Fruit fly (Drosophila melanogaster) whole organism, embryonic: ENCODE measurements around the gene CG15719.

ENCODE experiments used
- Atf-2 ChIP-seq: fragments of 200-800 bp; sonication (Bioruptor generic); optimal IDR thresholded peaks from 2 replicates; lab custom pipeline; 2016; ENCODE audit warnings: missing biosample characterization, missing genetic modification characterization
- CG10267 ChIP-seq: fragments of 200-800 bp; sonication (Bioruptor generic); optimal IDR thresholded peaks from 2 replicates; lab custom pipeline; 2018; ENCODE audit warnings: missing biosample characterization, mild to moderate bottlenecking, missing genetic modification characterization, moderate library complexity
- CG10366 ChIP-seq: fragments of 200-800 bp; sonication (Bioruptor generic); IDR thresholded peaks from 2 replicates; pipeline ENCODE4 v1.3.6; 2022; ENCODE audit warnings: missing biosample characterization, missing genetic modification characterization
- CG12071 ChIP-seq: fragments of 200-800 bp; sonication (Bioruptor generic); optimal IDR thresholded peaks from 3 replicates; lab custom pipeline; 2018; ENCODE audit warnings: missing biosample characterization, mild to moderate bottlenecking, missing genetic modification characterization
- CG12236 ChIP-seq: fragments of 200-800 bp; sonication (Bioruptor generic); optimal IDR thresholded peaks from 2 replicates; lab custom pipeline; 2016; ENCODE audit warnings: missing biosample characterization, missing genetic modification characterization
- CG13287 ChIP-seq: fragments of 200-800 bp; sonication (Bioruptor generic); IDR thresholded peaks from 2 replicates; pipeline ENCODE4 v1.3.6; 2022; ENCODE audit warnings: missing biosample characterization, missing genetic modification characterization; ENCODE audit not compliant: partially characterized antibody
- CG13296 ChIP-seq: fragments of 200-800 bp; sonication (Bioruptor generic); optimal IDR thresholded peaks from 3 replicates; lab custom pipeline; 2018; ENCODE audit warnings: missing biosample characterization, mild to moderate bottlenecking, missing genetic modification characterization
- CG15073 ChIP-seq: fragments of 200-800 bp; sonication (Bioruptor generic); optimal IDR thresholded peaks from 2 replicates; lab custom pipeline; 2016; ENCODE audit warnings: missing biosample characterization, missing genetic modification characterization
- CG15269 ChIP-seq: fragments of 200-800 bp; sonication (Bioruptor generic); optimal IDR thresholded peaks from 2 replicates; lab custom pipeline; 2018; ENCODE audit warnings: missing biosample characterization, mild to moderate bottlenecking, missing genetic modification characterization, moderate library complexity
- CG15601 ChIP-seq: fragments of 200-800 bp; sonication (Bioruptor generic); optimal IDR thresholded peaks from 3 replicates; lab custom pipeline; 2019; ENCODE audit warnings: missing biosample characterization, mild to moderate bottlenecking, missing genetic modification characterization, moderate library complexity
- CG16779 ChIP-seq: fragments of 200-800 bp; sonication (Bioruptor generic); IDR thresholded peaks from 2 replicates; pipeline ENCODE4 v1.3.6; 2022; ENCODE audit warnings: missing biosample characterization, missing genetic modification characterization
- CG16815 ChIP-seq: fragments of 200-800 bp; sonication (Bioruptor generic); optimal IDR thresholded peaks from 3 replicates; lab custom pipeline; 2017; ENCODE audit warnings: missing biosample characterization, mild to moderate bottlenecking, missing genetic modification characterization
- CG1832 ChIP-seq: fragments of 200-800 bp; sonication (Bioruptor generic); optimal IDR thresholded peaks from 2 replicates; lab custom pipeline; 2017; ENCODE audit warnings: missing biosample characterization, mild to moderate bottlenecking, missing genetic modification characterization, inconsistent platforms
- CG18476 ChIP-seq: fragments of 200-800 bp; sonication (Bioruptor generic); optimal IDR thresholded peaks from 2 replicates; lab custom pipeline; 2016; ENCODE audit warnings: missing biosample characterization, mild to moderate bottlenecking, missing genetic modification characterization
- CG18599 ChIP-seq: fragments of 200-800 bp; sonication (Bioruptor generic); optimal IDR thresholded peaks from 3 replicates; lab custom pipeline; 2017; ENCODE audit warnings: missing biosample characterization, missing genetic modification characterization, mild to moderate bottlenecking, moderate library complexity, missing genetic modification reagents
- CG2199 ChIP-seq: fragments of 200-800 bp; sonication (Bioruptor generic); IDR thresholded peaks from 3 replicates; pipeline ENCODE4 v1.3.6; 2022; ENCODE audit warnings: missing biosample characterization, missing genetic modification characterization
- CG2678 ChIP-seq: fragments of 200-800 bp; sonication (Bioruptor generic); optimal IDR thresholded peaks from 3 replicates; lab custom pipeline; 2019; ENCODE audit warnings: missing biosample characterization, mild to moderate bottlenecking, missing genetic modification characterization, moderate library complexity
- CG2889 ChIP-seq: fragments of 200-800 bp; sonication (Bioruptor generic); IDR thresholded peaks from 3 replicates; pipeline ENCODE4 v1.3.6; 2022; ENCODE audit warnings: missing biosample characterization, missing genetic modification characterization
- CG31388 ChIP-seq: fragments of 200-800 bp; sonication (Bioruptor generic); optimal IDR thresholded peaks from 2 replicates; lab custom pipeline; 2016; ENCODE audit warnings: missing biosample characterization, missing genetic modification characterization
- CG4707 ChIP-seq: fragments of 200-800 bp; sonication (Bioruptor generic); optimal IDR thresholded peaks from 2 replicates; lab custom pipeline; 2018; ENCODE audit warnings: missing biosample characterization, mild to moderate bottlenecking, missing genetic modification characterization, moderate library complexity
- CG6689 ChIP-seq: fragments of 200-800 bp; sonication (Bioruptor generic); IDR thresholded peaks from 2 replicates; pipeline ENCODE4 v1.3.6; 2022; ENCODE audit warnings: missing biosample characterization, missing genetic modification characterization
- CG7271 ChIP-seq: fragments of 200-800 bp; sonication (Bioruptor generic); optimal IDR thresholded peaks from 2 replicates; lab custom pipeline; 2018; ENCODE audit warnings: missing biosample characterization, mild to moderate bottlenecking, missing genetic modification characterization, moderate library complexity
- CTCF ChIP-seq: fragments of 200-800 bp; sonication (Bioruptor generic); optimal IDR thresholded peaks from 2 replicates; lab custom pipeline; 2017; ENCODE audit warnings: missing biosample characterization, mild to moderate bottlenecking, missing genetic modification characterization, moderate library complexity
- CrebB ChIP-seq: fragments of 200-800 bp; sonication (Bioruptor generic); optimal IDR thresholded peaks from 3 replicates; lab custom pipeline; 2018; ENCODE audit warnings: missing biosample characterization, mild to moderate bottlenecking, missing genetic modification characterization
- Eip74EF ChIP-seq, 2 experiments: fragments of 200-800 bp in 1 of 2; fragments of >200 bp in 1 of 2; sonication (Bioruptor generic) in 1 of 2; optimal IDR thresholded peaks; 2 replicates each; lab custom pipeline; 2017 to 2019; ENCODE audit warnings: missing biosample characterization in 2 of 2, missing genetic modification characterization in 2 of 2, mild to moderate bottlenecking in 1 of 2, moderate library complexity in 1 of 2
- Gsc ChIP-seq: fragments of 200-800 bp; sonication (Bioruptor generic); IDR thresholded peaks from 2 replicates; pipeline ENCODE4 v1.3.6; 2022; ENCODE audit warnings: missing biosample characterization, missing genetic modification characterization
- HLH3B ChIP-seq: fragments of 200-800 bp; sonication (Bioruptor generic); IDR thresholded peaks from 2 replicates; pipeline ENCODE4 v1.3.6; 2022; ENCODE audit warnings: missing biosample characterization, missing genetic modification characterization
- NC2β ChIP-seq: fragments of 200-800 bp; sonication (Bioruptor generic); optimal IDR thresholded peaks from 2 replicates; lab custom pipeline; 2016; ENCODE audit warnings: missing biosample characterization, missing genetic modification characterization
- NFAT ChIP-seq: fragments of 200-800 bp; sonication (Bioruptor generic); IDR thresholded peaks from 2 replicates; pipeline ENCODE4 v1.3.6; 2022; ENCODE audit warnings: missing biosample characterization, missing genetic modification characterization
- Sin3A ChIP-seq: fragments of >200 bp; optimal IDR thresholded peaks from 2 replicates; lab custom pipeline; 2018
- Sry-β ChIP-seq: fragments of 200-800 bp; sonication (Bioruptor generic); optimal IDR thresholded peaks from 2 replicates; lab custom pipeline; 2018; ENCODE audit warnings: missing biosample characterization, mild to moderate bottlenecking, missing genetic modification characterization, moderate library complexity
- Tbp ChIP-seq: fragments of >200 bp; optimal IDR thresholded peaks from 2 replicates; lab custom pipeline; 2018; ENCODE audit warnings: missing biosample characterization, missing genetic modification characterization
- az2 ChIP-seq: fragments of 200-800 bp; sonication (Bioruptor generic); optimal IDR thresholded peaks from 3 replicates; lab custom pipeline; 2016; ENCODE audit warnings: missing biosample characterization, missing genetic modification characterization
- croc ChIP-seq: fragments of 200-800 bp; sonication (Bioruptor generic); conservative IDR thresholded peaks from 3 replicates; pipeline ENCODE4 v1.3.6; 2022; ENCODE audit warnings: missing biosample characterization, missing genetic modification characterization
- esg ChIP-seq: fragments of 200-800 bp; sonication (Bioruptor generic); conservative IDR thresholded peaks from 2 replicates; pipeline ENCODE4 v1.3.6; 2022; ENCODE audit warnings: missing biosample characterization, missing genetic modification characterization
- fd3F ChIP-seq: fragments of 200-800 bp; sonication (Bioruptor generic); optimal IDR thresholded peaks from 2 replicates; lab custom pipeline; 2018; ENCODE audit warnings: missing biosample characterization, mild to moderate bottlenecking, missing genetic modification characterization, moderate library complexity
- grau ChIP-seq: fragments of 200-800 bp; optimal IDR thresholded peaks from 3 replicates; lab custom pipeline; 2019; ENCODE audit warnings: missing biosample characterization, mild to moderate bottlenecking, missing genetic modification characterization, moderate library complexity
- hth ChIP-seq: fragments of >200 bp; optimal IDR thresholded peaks from 2 replicates; lab custom pipeline; 2017; ENCODE audit warnings: inconsistent platforms
- jigr1 ChIP-seq: fragments of 200-800 bp; sonication (Bioruptor generic); IDR thresholded peaks from 3 replicates; pipeline ENCODE4 v1.3.6; 2022; ENCODE audit warnings: missing biosample characterization, missing genetic modification characterization
- kni ChIP-seq: fragments of 200-800 bp; sonication (Bioruptor generic); optimal IDR thresholded peaks from 3 replicates; lab custom pipeline; 2017; ENCODE audit warnings: mild to moderate bottlenecking, missing biosample characterization, missing genetic modification reagents, missing genetic modification characterization
- lmd ChIP-seq: fragments of 200-800 bp; sonication (Bioruptor generic); IDR thresholded peaks from 2 replicates; pipeline ENCODE4 v1.3.6; 2022; ENCODE audit warnings: missing biosample characterization, missing genetic modification characterization
- pan ChIP-seq, 4 experiments: fragments of >200 bp in 3 of 4; fragments of 200-800 bp in 1 of 4; sonication (Bioruptor generic) in 1 of 4; optimal IDR thresholded peaks in 3 of 4; IDR thresholded peaks in 1 of 4; 2 replicates each; pipeline versions ENCODE4 v1.3.6 to Lab custom; 2017 to 2022; ENCODE audit warnings: missing biosample characterization in 2 of 4, missing genetic modification characterization in 2 of 4, mixed read lengths in 1 of 4
- sna ChIP-seq: fragments of 200-800 bp; sonication (Bioruptor generic); IDR thresholded peaks from 2 replicates; pipeline ENCODE4 v1.3.6; 2022; ENCODE audit warnings: missing biosample characterization, missing genetic modification characterization; ENCODE audit not compliant: partially characterized antibody
- tio ChIP-seq: fragments of 200-800 bp; sonication (Bioruptor generic); optimal IDR thresholded peaks from 2 replicates; lab custom pipeline; 2017; ENCODE audit warnings: missing biosample characterization, missing genetic modification characterization, inconsistent platforms
- tll ChIP-seq, 2 experiments: fragments of 200-800 bp in 1 of 2; fragments of >200 bp in 1 of 2; sonication (Bioruptor generic) in 1 of 2; optimal IDR thresholded peaks; 2 replicates each; lab custom pipeline; 2017 to 2019; ENCODE audit warnings: missing biosample characterization in 2 of 2, missing genetic modification characterization in 2 of 2, mild to moderate bottlenecking in 1 of 2, moderate library complexity in 1 of 2
- toy ChIP-seq: fragments of 200-800 bp; sonication (Bioruptor generic); IDR thresholded peaks from 2 replicates; pipeline ENCODE4 v1.3.6; 2022; ENCODE audit warnings: missing biosample characterization, missing genetic modification characterization
- trem ChIP-seq: fragments of 200-800 bp; optimal IDR thresholded peaks from 3 replicates; lab custom pipeline; 2019; ENCODE audit warnings: missing biosample characterization, mild to moderate bottlenecking, missing genetic modification characterization, moderate library complexity
- vvl ChIP-seq: fragments of 200-800 bp; sonication (Bioruptor generic); IDR thresholded peaks from 2 replicates; pipeline ENCODE4 v1.3.6; 2022; ENCODE audit warnings: missing biosample characterization, missing genetic modification characterization
- zen ChIP-seq: fragments of 200-800 bp; sonication (Bioruptor generic); optimal IDR thresholded peaks from 3 replicates; lab custom pipeline; 2018; ENCODE audit warnings: missing biosample characterization, mild to moderate bottlenecking, missing genetic modification characterization, moderate library complexity
- zen2 ChIP-seq: fragments of 200-800 bp; sonication (Bioruptor generic); IDR thresholded peaks from 3 replicates; pipeline ENCODE4 v1.3.6; 2022; ENCODE audit warnings: missing biosample characterization, missing genetic modification characterization; ENCODE audit not compliant: partially characterized antibody
- zf30C ChIP-seq: fragments of 200-800 bp; sonication (Bioruptor generic); optimal IDR thresholded peaks from 3 replicates; lab custom pipeline; 2018; ENCODE audit warnings: missing biosample characterization, mild to moderate bottlenecking, missing genetic modification characterization

Gene CG15719

DNA sequence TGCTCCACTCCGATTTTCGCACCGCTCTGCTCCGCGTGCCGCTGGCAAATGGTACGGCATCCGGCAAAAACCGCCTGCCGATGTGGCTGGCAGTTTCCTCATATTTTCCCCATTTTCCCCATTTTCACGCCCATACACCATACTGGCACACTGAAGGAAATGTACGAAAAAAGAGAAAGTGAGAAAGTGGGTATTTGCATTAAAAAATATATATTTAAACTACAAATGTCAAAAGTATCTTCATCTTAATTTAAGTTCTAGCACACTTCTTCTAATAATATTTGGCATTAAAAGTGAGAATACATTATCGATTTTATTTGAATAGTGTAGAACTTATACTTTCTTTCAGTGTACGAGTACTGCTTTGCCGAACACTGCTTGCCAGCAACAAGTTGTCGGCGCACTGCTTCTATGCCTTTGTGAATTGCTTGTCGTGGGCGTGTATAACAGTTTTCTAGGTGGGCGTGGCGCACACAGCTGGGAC, 47.2 kb downstream of the CG15719 start, which contains the start of gene hec (continued):
- TF ChIP-seq tll (GFP tag; optimal IDR thresholded peaks at IDR 0.05; lab: Kevin White, UChicago) (no peak), CG2678 (tag; lab: Kevin White, UChicago) (peak; percentile 55), zen2 (GFP tag; lab: Robert Waterston, UW) (no peak), grau (tag; lab: Kevin White, UChicago) (peak; percentile 41), CG10366 (peak; percentile 11; the same call in 1 of the 2 replicates), CG31388 (GFP tag; lab: Kevin White, UChicago) (no peak), Atf-2 (no peak), hth (lab: Kevin White, UChicago) (no peak), CG15073 (GFP tag; lab: Kevin White, UChicago) (no peak), vvl (no peak), tio (GFP tag; lab: Kevin White, UChicago) (no peak), NC2β (GFP tag; lab: Kevin White, UChicago) (no peak), pan (optimal IDR thresholded peaks at IDR 0.05; lab: Kevin White, UChicago) (no peak), pan (GFP tag; optimal IDR thresholded peaks at IDR 0.05 in 1 of 2, IDR thresholded peaks at IDR 0.05 in 1 of 2) (peak in 1 of 2 experiments; percentile 14), CG15269 (tag; lab: Kevin White, UChicago) (peak; percentile 31), CG13296 (GFP tag; lab: Kevin White, UChicago) (peak; percentile 12), sna (GFP tag; lab: Robert Waterston, UW) (no peak), CG7271 (tag; lab: Kevin White, UChicago) (no peak), zf30C (peak; percentile 54), CTCF (GFP tag; lab: Kevin White, UChicago) (no peak), CG18599 (GFP tag; lab: Kevin White, UChicago) (peak; percentile 60), CG2199 (no peak), croc (GFP tag; lab: Robert Waterston, UW) (no peak), esg (GFP tag; lab: Robert Waterston, UW) (0 out of 2 replicates have a peak, but pooled peaks have one; percentile 8), CG16815 (GFP tag; lab: Kevin White, UChicago) (peak; percentile 13), CG10267 (tag; lab: Kevin White, UChicago) (no peak), CG12071 (GFP tag; lab: Kevin White, UChicago) (no peak), CG18476 (GFP tag; lab: Kevin White, UChicago) (no peak), HLH3B (GFP tag; lab: Robert Waterston, UW) (no peak), Sin3A (lab: Kevin White, UChicago) (no peak), jigr1 (GFP tag; lab: Robert Waterston, UW) (no peak), CG1832 (GFP tag; lab: Kevin White, UChicago) (no peak), CG4707 (GFP tag; lab: Kevin White, UChicago) (no peak), CG16779 (GFP tag; lab: Robert Waterston, UW) (no peak), NFAT (no peak), az2 (GFP tag; lab: Kevin White, UChicago) (no peak), Gsc (no peak), toy (GFP tag; lab: Robert Waterston, UW) (no peak), trem (tag; lab: Kevin White, UChicago) (no peak), fd3F (GFP tag; lab: Kevin White, UChicago) (no peak), Sry-β (GFP tag; lab: Kevin White, UChicago) (no peak), CrebB (tag; lab: Kevin White, UChicago) (no peak), CG2889 (GFP tag; lab: Robert Waterston, UW) (no peak), Tbp (GFP tag; lab: Kevin White, UChicago) (no peak), CG13287 (no peak), kni (no peak), zen (tag; lab: Kevin White, UChicago) (no peak), Eip74EF (GFP tag; optimal IDR thresholded peaks at IDR 0.05; lab: Kevin White, UChicago) (no peak), lmd (no peak), CG12236 (GFP tag; lab: Kevin White, UChicago) (no peak), CG15601 (tag; lab: Kevin White, UChicago) (no peak), CG6689 (GFP tag; lab: Robert Waterston, UW) (no peak)
